Fruit fly (Drosophila melanogaster) whole organism, adult: Measurements from ENCODE around the gene Cnx99A.

Source experiments
- CG11617 ChIP-seq: fragments of 200-800 bp; sonication (Bioruptor generic); optimal IDR thresholded peaks from 2 replicates; lab custom pipeline; 2017; ENCODE audit warnings: mild to moderate bottlenecking, missing biosample characterization, missing genetic modification reagents, missing genetic modification characterization
- CG12768 ChIP-seq: fragments of 200-800 bp; sonication (Bioruptor generic); optimal IDR thresholded peaks from 2 replicates; lab custom pipeline; 2017; ENCODE audit warnings: missing biosample characterization, missing genetic modification characterization, mild to moderate bottlenecking, moderate library complexity, missing genetic modification reagents
- CG14711 ChIP-seq: fragments of 200-800 bp; sonication (Bioruptor generic); optimal IDR thresholded peaks from 2 replicates; lab custom pipeline; 2018; ENCODE audit warnings: missing biosample characterization, mild to moderate bottlenecking, missing genetic modification characterization, moderate library complexity
- CG1620 ChIP-seq: fragments of 200-800 bp; sonication (Bioruptor generic); optimal IDR thresholded peaks from 2 replicates; lab custom pipeline; 2016; ENCODE audit warnings: missing biosample characterization, missing genetic modification characterization
- CG33017 ChIP-seq: fragments of 200-800 bp; sonication (Bioruptor generic); optimal IDR thresholded peaks from 2 replicates; lab custom pipeline; 2018; ENCODE audit warnings: missing biosample characterization, mild to moderate bottlenecking, missing genetic modification characterization, moderate library complexity
- CG5204 ChIP-seq: fragments of 200-800 bp; sonication (Bioruptor generic); optimal IDR thresholded peaks from 2 replicates; lab custom pipeline; 2016; ENCODE audit warnings: missing biosample characterization, missing genetic modification characterization
- CG7045 ChIP-seq: fragments of 200-800 bp; sonication (Bioruptor generic); optimal IDR thresholded peaks from 2 replicates; lab custom pipeline; 2017; ENCODE audit warnings: missing biosample characterization, mild to moderate bottlenecking, missing genetic modification characterization
- CG7101 ChIP-seq: fragments of 200-800 bp; sonication (Bioruptor generic); optimal IDR thresholded peaks from 2 replicates; lab custom pipeline; 2018; ENCODE audit warnings: missing biosample characterization, mild to moderate bottlenecking, missing genetic modification characterization, moderate library complexity
- Clk ChIP-seq: fragments of 200-800 bp; sonication (Bioruptor generic); optimal IDR thresholded peaks from 2 replicates; lab custom pipeline; 2017; ENCODE audit warnings: missing biosample characterization, missing genetic modification characterization
- Crg-1 ChIP-seq: fragments of 200-800 bp; sonication (Bioruptor generic); optimal IDR thresholded peaks from 2 replicates; lab custom pipeline; 2016; ENCODE audit warnings: missing biosample characterization, missing genetic modification characterization
- Hr96 ChIP-seq: fragments of 200-800 bp; sonication (Bioruptor generic); optimal IDR thresholded peaks from 2 replicates; lab custom pipeline; 2016; ENCODE audit warnings: missing biosample characterization, missing genetic modification characterization
- Mnt ChIP-seq: fragments of 200-800 bp; sonication (Bioruptor generic); optimal IDR thresholded peaks from 2 replicates; lab custom pipeline; 2016; ENCODE audit warnings: missing biosample characterization, mild to moderate bottlenecking, missing genetic modification characterization
- bab1 ChIP-seq: fragments of 200-800 bp; sonication (Bioruptor generic); optimal IDR thresholded peaks from 3 replicates; lab custom pipeline; 2019; ENCODE audit warnings: missing biosample characterization, mild to moderate bottlenecking, missing genetic modification characterization, moderate library complexity
- cic ChIP-seq: fragments of 200-800 bp; sonication (Bioruptor generic); optimal IDR thresholded peaks from 2 replicates; lab custom pipeline; 2017; ENCODE audit warnings: missing biosample characterization, mild to moderate bottlenecking, missing genetic modification characterization, moderate library complexity
- cnc ChIP-seq, 2 experiments: fragments of >200 bp; optimal IDR thresholded peaks; 2 replicates each; lab custom pipeline; 2017
- kay ChIP-seq: fragments of 200-800 bp; sonication (Bioruptor generic); peaks from one replicate; lab custom pipeline; 2016; ENCODE audit warnings: missing biosample characterization, missing genetic modification characterization, borderline replicate concordance
- ovo ChIP-seq: fragments of 200-800 bp; sonication (Bioruptor generic); optimal IDR thresholded peaks from 2 replicates; lab custom pipeline; 2016; ENCODE audit warnings: missing biosample characterization, missing genetic modification characterization
- pad ChIP-seq: fragments of 200-800 bp; sonication (Bioruptor generic); optimal IDR thresholded peaks from 3 replicates; lab custom pipeline; 2017; ENCODE audit warnings: missing biosample characterization, missing genetic modification characterization, mild to moderate bottlenecking, moderate library complexity, missing genetic modification reagents
- tj ChIP-seq: fragments of 200-800 bp; sonication (Bioruptor generic); optimal IDR thresholded peaks from 3 replicates; lab custom pipeline; 2017; ENCODE audit warnings: missing biosample characterization, mild to moderate bottlenecking, missing genetic modification characterization, moderate library complexity
- toe ChIP-seq: fragments of 200-800 bp; sonication (Bioruptor generic); optimal IDR thresholded peaks from 2 replicates; lab custom pipeline; 2016; ENCODE audit warnings: missing biosample characterization, missing genetic modification characterization

The Cnx99A gene

DNA sequence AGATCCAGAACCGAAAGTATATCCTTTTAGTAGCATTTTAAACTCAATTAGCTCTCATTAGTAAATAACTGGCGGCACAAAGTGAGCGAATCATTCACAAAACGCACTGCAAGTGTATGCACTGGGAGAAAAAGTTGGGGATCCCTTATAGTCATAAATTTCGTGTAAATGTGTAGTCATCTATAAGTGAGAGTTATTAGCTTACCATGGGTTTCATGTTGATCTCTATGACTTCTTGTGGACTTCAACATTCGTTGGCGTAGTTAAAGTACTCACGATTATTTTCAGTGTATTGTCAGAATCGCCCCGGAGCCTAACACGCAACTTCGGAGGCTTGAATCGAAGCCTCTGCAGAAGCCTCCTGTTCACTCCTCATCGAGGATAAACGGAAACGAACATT, 42.4 kb downstream of the Cnx99A start:
- TF ChIP-seq CG11617 (GFP tag; lab: Kevin White, UChicago) (no peak), CG7045 (no peak), Mnt (GFP tag; lab: Kevin White, UChicago) (no peak), Crg-1 (GFP tag; lab: Kevin White, UChicago) (no peak), bab1 (GFP tag; lab: Kevin White, UChicago) (no peak)

DNA sequence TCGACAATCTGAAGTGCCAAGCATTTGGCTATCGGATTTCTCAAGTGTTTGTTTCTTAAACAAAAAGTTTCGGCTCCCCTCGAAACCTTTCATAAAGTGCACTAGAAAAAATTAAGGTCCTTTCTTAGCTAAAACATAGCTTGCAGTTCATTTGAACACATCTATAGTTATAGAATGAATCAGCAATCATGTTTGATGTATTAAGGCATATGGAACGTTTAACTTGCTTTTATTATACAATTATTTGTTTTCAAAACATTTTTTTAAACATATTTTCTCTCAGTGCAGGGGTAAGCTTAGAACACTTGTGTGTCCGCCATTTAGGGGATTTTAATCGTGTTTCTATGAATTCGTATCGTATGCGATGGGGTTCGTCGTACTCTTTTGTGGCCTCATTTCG, 44.9 kb downstream of the Cnx99A start:
- TF ChIP-seq ovo (GFP tag; lab: Kevin White, UChicago): no peak
- no peak for TF ChIP-seq CG33017 (tag; lab: Kevin White, UChicago)
- no peak for TF ChIP-seq cnc (optimal IDR thresholded peaks at IDR 0.05; lab: Kevin White, UChicago)
- no peak for TF ChIP-seq toe (GFP tag; lab: Kevin White, UChicago)
- no peak for TF ChIP-seq cic (GFP tag; lab: Kevin White, UChicago)
- TF ChIP-seq CG11617 (GFP tag; lab: Kevin White, UChicago): no peak
- TF ChIP-seq Mnt (GFP tag; lab: Kevin White, UChicago): no peak
- no peak for TF ChIP-seq CG7045
- no peak for TF ChIP-seq CG12768 (GFP tag; lab: Kevin White, UChicago)
- TF ChIP-seq CG14711: no peak
- no peak for TF ChIP-seq Crg-1 (GFP tag; lab: Kevin White, UChicago)
- no peak for TF ChIP-seq CG7101
- TF ChIP-seq CG5204 (GFP tag; lab: Kevin White, UChicago): no peak
- TF ChIP-seq kay (GFP tag; lab: Kevin White, UChicago): no peak
- TF ChIP-seq bab1 (GFP tag; lab: Kevin White, UChicago): no peak
- no peak for TF ChIP-seq CG1620 (GFP tag; lab: Kevin White, UChicago)
- TF ChIP-seq Hr96 (GFP tag; lab: Kevin White, UChicago): no peak
- TF ChIP-seq Clk: no peak
- no peak for TF ChIP-seq tj (GFP tag; lab: Kevin White, UChicago)

DNA sequence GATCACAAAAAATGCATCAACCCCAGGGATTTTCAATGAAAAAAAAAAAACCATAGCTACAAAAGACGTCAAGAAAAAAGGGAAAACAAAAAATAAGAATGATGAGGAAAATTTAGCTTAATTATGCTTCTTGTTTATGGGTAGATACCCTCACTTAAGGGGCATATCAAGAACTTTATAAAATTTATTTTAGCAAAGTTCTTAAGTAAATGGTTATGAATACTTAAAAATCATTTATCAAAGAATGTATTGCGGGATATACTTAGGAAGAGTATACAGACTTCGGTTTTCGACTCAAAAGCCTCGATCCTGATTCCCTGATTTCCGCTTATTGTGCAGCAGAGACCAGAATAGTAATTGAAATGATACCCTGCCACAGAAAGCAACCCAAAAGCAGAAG, 46.4 kb downstream of the Cnx99A start:
- TF ChIP-seq cic (GFP tag; lab: Kevin White, UChicago) (no peak), Crg-1 (GFP tag; lab: Kevin White, UChicago) (no peak), Mnt (GFP tag; lab: Kevin White, UChicago) (no peak), Clk (no peak), CG12768 (GFP tag; lab: Kevin White, UChicago) (no peak), toe (GFP tag; lab: Kevin White, UChicago) (no peak), CG7045 (no peak), tj (GFP tag; lab: Kevin White, UChicago) (no peak), CG33017 (tag; lab: Kevin White, UChicago) (no peak), CG11617 (GFP tag; lab: Kevin White, UChicago) (no peak), cnc (optimal IDR thresholded peaks at IDR 0.05; lab: Kevin White, UChicago) (no peak), CG1620 (GFP tag; lab: Kevin White, UChicago) (no peak), kay (GFP tag; lab: Kevin White, UChicago) (no peak), ovo (GFP tag; lab: Kevin White, UChicago) (no peak)

DNA sequence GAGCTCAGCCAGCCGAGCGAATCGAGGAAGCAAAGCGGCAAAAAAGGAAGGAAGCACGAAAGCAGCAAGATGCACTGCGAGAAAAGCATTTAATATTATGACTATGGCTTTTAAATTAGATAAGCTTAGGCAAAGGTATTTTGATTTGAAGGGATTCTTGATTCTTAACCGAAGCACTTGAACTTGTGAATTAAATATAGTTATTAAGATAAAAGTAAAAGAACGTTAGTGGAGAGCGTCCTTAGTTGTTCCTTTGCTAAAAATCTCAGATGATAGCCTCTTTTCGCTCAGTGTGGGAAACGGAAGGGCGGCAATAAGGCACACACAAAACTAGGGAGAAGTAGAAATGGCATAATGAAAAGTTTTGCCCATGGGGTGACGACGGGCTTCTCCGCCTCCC, 50.2 kb downstream of the Cnx99A start:
- TF ChIP-seq CG7045: no peak
- no peak for TF ChIP-seq cic (GFP tag; lab: Kevin White, UChicago)
- no peak for TF ChIP-seq tj (GFP tag; lab: Kevin White, UChicago)
- TF ChIP-seq Mnt (GFP tag; lab: Kevin White, UChicago): no peak
- no peak for TF ChIP-seq kay (GFP tag; lab: Kevin White, UChicago)
- TF ChIP-seq CG5204 (GFP tag; lab: Kevin White, UChicago): no peak
- TF ChIP-seq Crg-1 (GFP tag; lab: Kevin White, UChicago): no peak
- TF ChIP-seq Clk: no peak
- no peak for TF ChIP-seq CG1620 (GFP tag; lab: Kevin White, UChicago)
- TF ChIP-seq bab1 (GFP tag; lab: Kevin White, UChicago): no peak
- TF ChIP-seq toe (GFP tag; lab: Kevin White, UChicago): no peak

DNA sequence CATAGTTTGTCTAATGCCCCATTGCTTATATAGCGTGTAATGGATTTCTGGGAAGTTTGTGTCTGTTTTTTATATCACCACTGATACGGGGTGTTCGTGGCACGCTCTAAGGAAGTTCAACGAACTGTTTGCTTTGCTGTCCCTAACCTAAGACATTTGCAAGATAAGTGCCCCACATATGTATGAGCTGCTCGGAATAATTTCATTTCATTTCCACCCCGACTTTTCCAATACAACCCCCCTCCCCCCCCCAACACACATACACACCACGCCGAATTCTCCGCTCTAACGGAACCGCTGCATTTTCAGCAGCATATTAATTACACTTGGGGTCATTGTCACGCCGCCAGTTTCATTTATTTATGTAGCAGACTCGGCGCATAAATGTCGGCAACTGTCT, 51.4 kb downstream of the Cnx99A start:
- no peak for TF ChIP-seq Crg-1 (GFP tag; lab: Kevin White, UChicago)
- TF ChIP-seq ovo (GFP tag; lab: Kevin White, UChicago): no peak
- TF ChIP-seq CG7045: no peak
- no peak for TF ChIP-seq Clk
- TF ChIP-seq pad (GFP tag; lab: Kevin White, UChicago): no peak
- no peak for TF ChIP-seq toe (GFP tag; lab: Kevin White, UChicago)
- no peak for TF ChIP-seq kay (GFP tag; lab: Kevin White, UChicago)

DNA sequence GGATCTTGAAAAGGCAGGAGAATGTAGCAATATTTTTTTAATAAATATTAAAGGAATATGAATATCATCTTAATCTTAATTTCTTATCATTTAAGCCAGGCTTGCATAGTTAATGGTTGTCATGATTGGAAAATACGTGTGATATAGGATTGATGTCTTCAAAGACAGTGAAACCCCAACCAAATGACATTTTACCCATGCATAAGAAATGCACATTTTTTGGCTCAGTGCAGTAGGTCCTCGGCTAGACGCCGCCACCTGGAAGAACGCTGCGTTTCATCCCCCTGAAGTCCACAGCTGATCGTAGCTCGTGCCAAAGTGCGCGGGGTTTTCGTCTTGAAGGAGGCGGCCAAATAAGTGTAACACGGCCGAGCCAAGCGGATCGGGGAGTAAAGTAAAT, 52.8 kb downstream of the Cnx99A start:
- TF ChIP-seq kay (GFP tag; lab: Kevin White, UChicago) (no peak), Mnt (GFP tag; lab: Kevin White, UChicago) (no peak), CG33017 (tag; lab: Kevin White, UChicago) (no peak), CG7101 (no peak), tj (GFP tag; lab: Kevin White, UChicago) (no peak), CG14711 (no peak), bab1 (GFP tag; lab: Kevin White, UChicago) (no peak)
